Fruit fly (Drosophila melanogaster) whole organism: ENCODE measurements around the gene cd.

ENCODE experiments used
- CG8478 ChIP-seq: fragments of >200 bp; optimal IDR thresholded peaks from 2 replicates; lab custom pipeline; 2018; ENCODE audit warnings: inconsistent platforms
- Dll ChIP-seq: fragments of >200 bp; optimal IDR thresholded peaks from 2 replicates; lab custom pipeline; 2017
- EcR ChIP-seq, 2 experiments: fragments of >200 bp; optimal IDR thresholded peaks; 2 replicates each; lab custom pipeline; 2017; ENCODE audit warnings: missing biosample characterization in 2 of 2, missing genetic modification characterization in 2 of 2, missing genetic modification reagents in 2 of 2
- pan ChIP-seq: fragments of >200 bp; optimal IDR thresholded peaks from 2 replicates; lab custom pipeline; 2017
- psq ChIP-seq: fragments of >200 bp; optimal IDR thresholded peaks from 2 replicates; lab custom pipeline; 2017
- usp ChIP-seq: fragments of >200 bp; optimal IDR thresholded peaks from 2 replicates; lab custom pipeline; 2017; ENCODE audit warnings: missing biosample characterization, missing genetic modification characterization, mixed read lengths

cd gene

DNA sequence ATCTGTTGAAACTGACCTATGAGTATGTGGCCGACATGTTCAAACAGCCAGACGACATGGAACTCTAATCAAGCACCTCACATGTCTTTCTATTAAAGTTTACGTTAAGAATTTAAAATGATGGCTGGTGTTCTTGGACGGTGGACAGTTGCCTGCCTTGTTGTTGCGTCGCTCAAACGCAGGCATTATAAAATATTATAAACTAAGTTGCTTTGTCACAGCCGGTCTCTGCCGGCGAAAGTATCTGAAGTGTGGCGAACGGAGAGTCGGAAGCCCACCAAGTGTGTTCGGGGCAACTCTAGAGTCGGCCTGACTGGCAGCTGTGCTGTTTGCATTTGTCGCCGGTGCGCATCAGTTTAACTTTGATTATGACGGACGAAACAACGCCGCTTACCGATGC, at the start of gene cd:
Gene cd (plus strand): TSS at position 301 of the 400 bp plus-strand sequence.
- TF ChIP-seq CG8478 (lab: Kevin White, UChicago) (no peak), psq (no peak), pan (lab: Kevin White, UChicago) (no peak), EcR (GFP tag; optimal IDR thresholded peaks at IDR 0.05; lab: Kevin White, UChicago) (no peak), usp (no peak), Dll (lab: Kevin White, UChicago) (no peak)

DNA sequence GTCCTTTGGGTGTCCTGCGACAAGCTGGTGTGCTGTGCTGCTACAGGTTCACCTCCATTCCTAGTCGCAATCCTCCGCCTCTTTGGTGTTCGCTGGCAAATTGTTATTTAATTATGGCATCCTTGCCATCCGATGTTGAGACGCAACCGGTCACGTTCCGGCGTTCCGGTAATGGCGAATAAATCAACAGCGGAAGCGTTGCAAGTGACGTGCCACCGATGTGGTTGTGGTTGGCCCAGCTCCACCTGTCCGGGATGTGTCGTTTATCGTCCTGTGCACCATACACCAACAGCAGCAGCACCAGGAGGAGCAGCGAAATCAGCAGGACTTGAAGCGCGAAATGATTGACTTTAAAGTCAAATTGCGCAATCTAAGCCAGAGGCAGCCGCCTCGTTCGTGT, 44.9 kb upstream of the cd start:
- TF ChIP-seq CG8478 (lab: Kevin White, UChicago), result no peak
- TF ChIP-seq Dll (lab: Kevin White, UChicago), result no peak
- no peak for TF ChIP-seq pan (lab: Kevin White, UChicago)
- no peak for TF ChIP-seq usp
- TF ChIP-seq psq, result no peak
- no peak for TF ChIP-seq EcR (GFP tag; optimal IDR thresholded peaks at IDR 0.05; lab: Kevin White, UChicago)

DNA sequence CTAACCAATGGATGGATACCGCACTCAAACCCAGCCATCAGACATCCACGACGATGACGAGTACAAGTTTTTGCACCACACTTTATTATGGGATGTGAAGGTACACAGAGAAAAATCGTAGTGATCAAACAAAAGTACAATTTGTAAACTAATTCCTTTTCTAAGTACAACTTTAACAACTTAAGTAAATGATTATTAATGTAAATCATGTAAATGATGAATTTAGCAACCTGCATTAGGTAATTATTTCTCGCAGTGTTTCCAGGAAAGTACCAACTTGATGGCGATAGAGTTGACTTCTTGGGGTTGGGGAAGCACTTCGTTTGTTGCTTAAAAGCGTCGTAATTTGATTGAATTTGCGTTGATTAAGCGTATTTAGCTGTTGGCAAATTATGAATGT, 31.6 kb upstream of the cd start:
- TF ChIP-seq EcR (GFP tag; optimal IDR thresholded peaks at IDR 0.05; lab: Kevin White, UChicago), result no peak
- TF ChIP-seq psq, result no peak
- no peak for TF ChIP-seq Dll (lab: Kevin White, UChicago)
- TF ChIP-seq pan (lab: Kevin White, UChicago), result no peak
- TF ChIP-seq usp, result no peak
- TF ChIP-seq CG8478 (lab: Kevin White, UChicago), result no peak

DNA sequence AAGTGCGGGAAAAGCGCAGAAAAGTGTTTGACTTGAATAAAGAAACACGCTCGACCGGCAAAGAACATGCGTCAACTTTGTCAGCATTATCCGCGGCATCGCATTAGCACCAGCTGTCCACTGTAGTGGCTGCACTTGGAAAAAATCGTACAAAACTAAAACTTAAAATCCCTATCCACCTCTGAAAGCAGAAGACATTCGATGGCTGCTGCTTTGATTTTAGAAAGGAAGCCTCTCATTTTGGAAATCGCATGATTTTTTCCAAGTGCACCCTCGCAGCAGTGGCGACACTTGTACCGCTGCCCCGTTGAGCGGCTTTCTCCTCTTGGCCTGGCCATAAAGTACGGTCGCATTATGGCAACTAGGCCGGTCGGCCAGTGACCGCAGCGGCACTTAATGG, 30.5 kb upstream of the cd start:
- no peak for TF ChIP-seq Dll (lab: Kevin White, UChicago)
- no peak for TF ChIP-seq EcR (GFP tag; optimal IDR thresholded peaks at IDR 0.05; lab: Kevin White, UChicago)
- no peak for TF ChIP-seq pan (lab: Kevin White, UChicago)
- no peak for TF ChIP-seq psq
- no peak for TF ChIP-seq usp
- no peak for TF ChIP-seq CG8478 (lab: Kevin White, UChicago)

DNA sequence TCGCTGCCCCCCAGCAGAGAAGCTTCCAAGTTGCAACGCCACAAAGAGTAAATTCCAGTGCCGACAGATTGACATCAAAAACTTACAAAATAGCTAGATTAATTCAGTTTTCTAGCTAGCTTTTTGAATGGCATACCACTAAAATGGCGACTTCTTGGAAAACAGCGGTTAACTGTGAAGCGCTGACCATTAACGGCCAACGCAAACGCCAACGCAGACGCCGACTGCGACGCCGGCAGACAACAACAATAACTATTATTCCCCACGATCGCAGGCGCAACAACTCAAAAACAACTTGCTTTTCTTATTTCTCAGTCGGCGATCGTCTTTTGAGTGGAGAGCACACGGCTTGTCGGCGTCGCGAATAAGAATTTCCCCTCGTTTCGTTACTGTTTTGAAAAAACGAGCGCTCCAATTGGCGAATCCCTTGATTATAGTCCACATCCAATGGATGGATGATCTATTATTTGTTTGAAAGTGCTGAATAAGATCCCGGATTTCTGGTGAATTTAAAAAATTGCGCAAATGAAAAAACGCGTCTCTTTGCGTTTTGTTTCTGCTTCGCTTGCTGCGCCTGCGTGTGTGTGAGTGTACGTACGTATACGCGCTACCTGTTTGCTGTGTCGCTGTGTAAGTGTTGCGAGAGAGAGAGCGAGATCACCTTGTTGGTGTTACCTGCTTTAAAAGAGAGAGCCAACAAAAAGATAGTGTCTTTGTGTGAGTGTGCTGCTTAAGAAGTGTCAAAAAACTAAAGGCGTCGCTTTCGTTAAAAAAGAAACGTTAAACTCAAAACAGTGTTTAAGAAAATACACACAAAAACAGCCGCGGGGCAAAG, 28.1 kb upstream of the cd start:
- TF ChIP-seq EcR (GFP tag; optimal IDR thresholded peaks at IDR 0.05; lab: Kevin White, UChicago), result no peak
- TF ChIP-seq psq, result no peak
- no peak for TF ChIP-seq CG8478 (lab: Kevin White, UChicago)

DNA sequence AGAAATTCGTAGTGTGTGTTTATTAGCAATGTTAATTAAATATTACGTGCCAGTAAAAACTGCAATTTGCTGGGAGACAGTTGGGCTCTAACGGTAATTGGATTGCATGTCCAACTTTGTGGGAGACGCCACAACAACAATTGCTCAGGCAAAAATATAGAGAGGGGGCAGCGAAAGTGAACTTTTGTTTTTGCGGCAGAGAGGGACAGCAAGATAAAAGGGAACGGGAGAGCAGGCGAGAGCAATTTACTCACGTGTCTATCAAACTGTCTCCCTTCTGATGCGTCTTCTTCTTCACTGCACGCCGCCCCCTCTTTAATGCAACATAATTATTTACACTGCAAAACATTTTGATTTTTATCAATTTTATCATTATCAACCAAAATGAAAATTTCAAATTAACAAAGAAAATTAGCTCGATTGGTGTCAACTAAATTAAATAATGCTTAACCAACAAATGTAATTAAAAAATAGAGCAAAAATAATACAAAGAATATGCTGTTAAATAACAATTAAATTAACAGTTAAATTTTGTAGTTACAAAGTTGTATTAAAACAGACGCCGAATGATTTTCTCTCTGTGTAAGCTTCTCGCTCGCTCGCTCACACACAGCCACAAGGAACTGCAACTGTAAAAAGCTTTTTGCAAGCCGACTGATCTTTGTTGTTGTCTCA, 27.3 kb upstream of the cd start:
- TF ChIP-seq usp (no peak), psq (no peak), CG8478 (lab: Kevin White, UChicago) (no peak)

DNA sequence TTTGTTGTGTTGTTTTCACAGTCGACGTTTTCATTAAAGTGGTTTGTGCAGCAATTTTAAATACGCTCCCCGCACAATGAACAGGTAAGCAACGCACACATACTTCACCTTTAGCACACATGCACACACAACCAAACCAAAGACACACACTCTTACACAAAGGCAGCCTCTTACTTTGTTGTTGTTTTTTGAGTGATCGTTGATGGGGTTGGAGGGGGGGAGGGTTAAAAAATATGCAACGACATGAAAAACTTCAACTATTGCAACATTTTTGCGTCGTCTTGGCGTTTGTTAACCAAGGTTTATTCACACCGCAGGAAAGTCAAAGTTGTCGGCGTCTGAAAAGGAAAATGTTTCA, 26.8 kb upstream of the cd start:
- TF ChIP-seq pan (lab: Kevin White, UChicago) (no peak), usp (no peak), CG8478 (lab: Kevin White, UChicago) (no peak), Dll (lab: Kevin White, UChicago) (no peak), EcR (GFP tag; optimal IDR thresholded peaks at IDR 0.05; lab: Kevin White, UChicago) (no peak), psq (no peak)

DNA sequence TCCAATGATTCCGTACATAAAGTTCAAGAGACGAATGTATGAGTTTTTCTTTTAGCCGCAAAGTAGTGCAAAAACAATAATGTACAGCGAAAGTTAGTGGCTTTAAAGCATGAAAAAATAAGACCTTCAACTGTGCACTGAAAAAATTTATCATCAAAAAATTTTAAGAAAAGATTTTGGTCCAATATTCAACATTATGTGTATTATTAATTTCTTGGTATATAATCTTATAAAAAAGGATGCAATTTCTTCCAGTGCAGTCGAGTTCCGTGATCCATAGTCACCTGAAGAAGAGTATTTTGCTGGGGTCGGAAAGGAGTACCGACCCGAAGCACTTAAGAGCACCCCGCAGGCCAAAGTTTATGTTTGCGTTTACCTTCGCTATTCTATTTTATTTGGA, 26.1 kb upstream of the cd start:
- TF ChIP-seq CG8478 (lab: Kevin White, UChicago), result no peak
- TF ChIP-seq usp, result no peak
- TF ChIP-seq EcR (GFP tag; optimal IDR thresholded peaks at IDR 0.05; lab: Kevin White, UChicago), result no peak
- no peak for TF ChIP-seq psq
- no peak for TF ChIP-seq pan (lab: Kevin White, UChicago)
- no peak for TF ChIP-seq Dll (lab: Kevin White, UChicago)

DNA sequence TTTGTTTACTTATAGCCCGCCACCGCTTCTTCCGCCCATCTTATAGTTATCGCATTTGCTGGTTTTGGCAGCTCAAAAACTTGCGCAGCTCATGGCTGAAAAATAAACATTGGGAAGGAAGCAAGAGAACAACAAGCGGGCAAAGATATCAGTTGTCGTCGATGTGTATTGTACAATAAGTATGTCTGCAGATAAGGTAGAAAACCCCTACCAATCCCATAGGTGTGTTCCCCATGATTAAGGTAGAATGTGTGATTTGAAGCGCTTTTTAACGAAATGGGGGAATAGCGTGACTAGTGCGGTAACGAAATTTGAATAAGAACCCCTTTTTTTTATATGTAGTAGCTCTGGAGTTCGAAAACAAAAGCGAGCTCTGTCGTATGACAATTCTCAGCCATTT, 25.6 kb upstream of the cd start:
- TF ChIP-seq psq (no peak), CG8478 (lab: Kevin White, UChicago) (no peak), Dll (lab: Kevin White, UChicago) (no peak), usp (no peak), pan (lab: Kevin White, UChicago) (no peak), EcR (GFP tag; optimal IDR thresholded peaks at IDR 0.05; lab: Kevin White, UChicago) (no peak)

DNA sequence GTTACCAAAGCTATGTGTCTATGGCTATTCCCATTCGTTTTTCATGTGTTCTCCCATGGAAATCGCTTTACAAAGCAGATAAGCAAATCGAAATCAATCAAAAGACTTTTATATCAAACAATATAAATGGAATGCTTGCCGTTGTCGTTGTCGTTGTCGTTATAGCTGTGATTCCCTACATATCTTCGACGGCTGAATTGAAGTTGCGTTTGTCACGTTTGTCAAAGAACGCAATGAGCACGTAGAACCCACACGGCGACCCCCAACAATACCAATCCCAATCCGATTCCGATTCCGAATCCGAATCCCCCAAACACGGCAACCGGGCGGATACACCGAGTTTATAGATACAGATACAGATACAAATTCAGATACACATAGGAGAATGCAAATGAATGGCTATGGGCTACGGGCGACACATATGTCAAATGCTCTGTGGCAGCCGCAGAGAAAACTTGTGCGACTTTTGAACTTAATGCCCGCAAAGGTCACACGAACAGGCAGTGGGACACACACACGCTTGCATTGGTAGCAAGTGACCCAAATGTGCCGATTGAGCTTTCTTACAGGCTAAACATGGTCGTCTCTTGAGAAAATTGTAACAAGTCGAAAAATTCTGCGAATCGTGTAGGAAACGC, 24.9 kb upstream of the cd start:
- TF ChIP-seq pan (lab: Kevin White, UChicago), result no peak
- no peak for TF ChIP-seq psq
- TF ChIP-seq usp, result no peak
- no peak for TF ChIP-seq EcR (GFP tag; optimal IDR thresholded peaks at IDR 0.05; lab: Kevin White, UChicago)
- TF ChIP-seq CG8478 (lab: Kevin White, UChicago), result no peak
- no peak for TF ChIP-seq Dll (lab: Kevin White, UChicago)

DNA sequence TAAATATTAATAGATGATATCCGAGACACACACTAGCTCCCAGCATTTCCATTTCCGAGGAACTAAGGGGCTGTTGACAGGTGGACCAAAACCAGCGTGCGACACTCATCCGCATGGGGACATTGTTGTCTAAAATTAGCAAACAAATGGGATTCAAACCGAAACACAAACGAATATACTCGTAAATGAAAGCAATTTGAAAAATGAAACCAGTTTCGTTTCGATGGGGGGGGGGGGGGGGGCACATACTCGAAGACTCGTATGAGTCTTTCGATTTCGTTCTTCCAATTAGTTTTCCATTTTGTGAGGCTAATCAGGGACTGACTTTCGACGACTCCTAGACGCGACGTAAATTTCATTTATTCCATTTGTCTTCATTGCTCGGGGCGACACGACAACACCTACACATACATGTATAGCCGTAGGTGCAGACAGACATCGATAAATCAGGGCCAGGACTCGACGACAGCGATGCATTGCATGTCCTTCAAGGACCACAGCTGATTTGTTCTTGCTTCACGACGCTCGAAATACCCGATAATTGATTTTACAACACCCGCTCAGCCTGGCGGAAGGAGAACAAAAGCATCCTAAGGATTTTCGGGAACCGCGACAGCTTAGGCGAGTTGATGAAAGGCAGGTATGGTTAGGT, 21.9 kb upstream of the cd start:
- TF ChIP-seq usp (no peak), psq (no peak), pan (lab: Kevin White, UChicago) (no peak), CG8478 (lab: Kevin White, UChicago) (no peak), EcR (GFP tag; optimal IDR thresholded peaks at IDR 0.05; lab: Kevin White, UChicago) (no peak), Dll (lab: Kevin White, UChicago) (no peak)

DNA sequence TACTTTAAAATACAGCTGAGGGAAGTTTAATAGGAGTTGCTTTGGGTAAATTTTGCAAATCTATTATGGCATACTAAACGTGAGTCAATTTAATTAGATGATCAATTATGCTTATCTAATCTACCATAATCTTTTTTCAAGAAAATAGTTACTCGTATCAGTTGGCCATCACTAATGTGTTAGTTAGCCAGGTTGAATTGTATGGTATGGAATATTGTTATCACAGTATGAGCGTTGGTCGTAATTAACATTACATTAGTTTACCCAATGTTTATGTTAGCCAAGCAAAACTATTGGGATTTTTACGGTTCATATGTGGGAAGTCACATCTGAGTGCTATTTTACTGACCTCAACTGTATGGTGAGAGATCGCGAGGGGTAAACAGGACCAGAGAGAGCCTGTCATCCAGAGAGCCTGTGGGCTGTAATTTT, 21.2 kb upstream of the cd start:
- TF ChIP-seq usp (no peak), psq (no peak), pan (lab: Kevin White, UChicago) (no peak), EcR (GFP tag; optimal IDR thresholded peaks at IDR 0.05; lab: Kevin White, UChicago) (no peak), Dll (lab: Kevin White, UChicago) (no peak), CG8478 (lab: Kevin White, UChicago) (no peak)
